Fruit fly (Drosophila melanogaster): ENCODE data around the gene Hexim.

DNA sequence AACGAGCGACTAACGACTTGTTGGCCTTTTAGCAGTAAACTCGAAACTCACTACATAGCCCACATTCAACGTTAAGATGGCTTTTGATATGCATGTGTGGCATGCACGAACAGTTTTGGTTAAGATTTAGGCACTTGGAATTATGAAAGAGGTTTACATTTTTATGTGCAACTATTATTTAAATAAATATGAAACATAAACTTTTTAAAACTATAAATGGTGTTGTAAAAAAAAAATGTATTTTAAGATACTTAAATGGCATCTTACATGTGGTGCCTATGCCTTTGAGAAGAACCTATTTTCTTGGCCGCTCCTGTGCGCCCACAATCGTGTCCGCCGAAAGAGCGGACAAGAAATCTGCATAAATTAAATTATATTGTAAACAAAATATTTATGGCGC lies 47.1 kb downstream of the Hexim start:
- no peak for TF ChIP-seq CG6854 (GFP tag; optimal IDR thresholded peaks at IDR 0.05)
- no peak for TF ChIP-seq acj6 (GFP tag; optimal IDR thresholded peaks at IDR 0.05)

All from whole organism, prepupa.